Fruit fly (Drosophila melanogaster) whole organism, adult: ENCODE results near the gene side-II.

Experiments
- CG11617 ChIP-seq: fragments of 200-800 bp; sonication (Bioruptor generic); optimal IDR thresholded peaks from 2 replicates; lab custom pipeline; 2017; ENCODE audit warnings: mild to moderate bottlenecking, missing biosample characterization, missing genetic modification reagents, missing genetic modification characterization
- CG14711 ChIP-seq: fragments of 200-800 bp; sonication (Bioruptor generic); optimal IDR thresholded peaks from 2 replicates; lab custom pipeline; 2018; ENCODE audit warnings: missing biosample characterization, mild to moderate bottlenecking, missing genetic modification characterization, moderate library complexity
- CG33017 ChIP-seq: fragments of 200-800 bp; sonication (Bioruptor generic); optimal IDR thresholded peaks from 2 replicates; lab custom pipeline; 2018; ENCODE audit warnings: missing biosample characterization, mild to moderate bottlenecking, missing genetic modification characterization, moderate library complexity
- CG5204 ChIP-seq: fragments of 200-800 bp; sonication (Bioruptor generic); optimal IDR thresholded peaks from 2 replicates; lab custom pipeline; 2016; ENCODE audit warnings: missing biosample characterization, missing genetic modification characterization
- CG7045 ChIP-seq: fragments of 200-800 bp; sonication (Bioruptor generic); optimal IDR thresholded peaks from 2 replicates; lab custom pipeline; 2017; ENCODE audit warnings: missing biosample characterization, mild to moderate bottlenecking, missing genetic modification characterization
- CG7101 ChIP-seq: fragments of 200-800 bp; sonication (Bioruptor generic); optimal IDR thresholded peaks from 2 replicates; lab custom pipeline; 2018; ENCODE audit warnings: missing biosample characterization, mild to moderate bottlenecking, missing genetic modification characterization, moderate library complexity
- Hr96 ChIP-seq: fragments of 200-800 bp; sonication (Bioruptor generic); optimal IDR thresholded peaks from 2 replicates; lab custom pipeline; 2016; ENCODE audit warnings: missing biosample characterization, missing genetic modification characterization
- Mnt ChIP-seq: fragments of 200-800 bp; sonication (Bioruptor generic); optimal IDR thresholded peaks from 2 replicates; lab custom pipeline; 2016; ENCODE audit warnings: missing biosample characterization, mild to moderate bottlenecking, missing genetic modification characterization
- cic ChIP-seq: fragments of 200-800 bp; sonication (Bioruptor generic); optimal IDR thresholded peaks from 2 replicates; lab custom pipeline; 2017; ENCODE audit warnings: missing biosample characterization, mild to moderate bottlenecking, missing genetic modification characterization, moderate library complexity
- cnc ChIP-seq, 2 experiments: fragments of >200 bp; optimal IDR thresholded peaks; 2 replicates each; lab custom pipeline; 2017
- kay ChIP-seq: fragments of 200-800 bp; sonication (Bioruptor generic); peaks from one replicate; lab custom pipeline; 2016; ENCODE audit warnings: missing biosample characterization, missing genetic modification characterization, borderline replicate concordance
- pad ChIP-seq: fragments of 200-800 bp; sonication (Bioruptor generic); optimal IDR thresholded peaks from 3 replicates; lab custom pipeline; 2017; ENCODE audit warnings: missing biosample characterization, missing genetic modification characterization, mild to moderate bottlenecking, moderate library complexity, missing genetic modification reagents
- tj ChIP-seq: fragments of 200-800 bp; sonication (Bioruptor generic); optimal IDR thresholded peaks from 3 replicates; lab custom pipeline; 2017; ENCODE audit warnings: missing biosample characterization, mild to moderate bottlenecking, missing genetic modification characterization, moderate library complexity
- toe ChIP-seq: fragments of 200-800 bp; sonication (Bioruptor generic); optimal IDR thresholded peaks from 2 replicates; lab custom pipeline; 2016; ENCODE audit warnings: missing biosample characterization, missing genetic modification characterization

- TF ChIP-seq CG11617 (GFP tag; lab: Kevin White, UChicago) (no peak), Mnt (no peak), CG5204 (GFP tag; lab: Kevin White, UChicago) (no peak), kay (GFP tag; lab: Kevin White, UChicago) (no peak), pad (no peak), CG7101 (tag; lab: Kevin White, UChicago) (no peak), Hr96 (GFP tag; lab: Kevin White, UChicago) (no peak), cic (no peak), CG14711 (tag; lab: Kevin White, UChicago) (no peak), cnc (optimal IDR thresholded peaks at IDR 0.05; lab: Kevin White, UChicago) (no peak), tj (no peak), CG33017 (no peak), CG7045 (GFP tag; lab: Kevin White, UChicago) (no peak), toe (GFP tag; lab: Kevin White, UChicago) (no peak)
Observed at dm6 chr2L:14992889-14993288, 20.8 kb upstream of the side-II start.
